Fruit fly (Drosophila melanogaster): ENCODE results near the gene Nepl17.

The Nepl17 gene

DNA sequence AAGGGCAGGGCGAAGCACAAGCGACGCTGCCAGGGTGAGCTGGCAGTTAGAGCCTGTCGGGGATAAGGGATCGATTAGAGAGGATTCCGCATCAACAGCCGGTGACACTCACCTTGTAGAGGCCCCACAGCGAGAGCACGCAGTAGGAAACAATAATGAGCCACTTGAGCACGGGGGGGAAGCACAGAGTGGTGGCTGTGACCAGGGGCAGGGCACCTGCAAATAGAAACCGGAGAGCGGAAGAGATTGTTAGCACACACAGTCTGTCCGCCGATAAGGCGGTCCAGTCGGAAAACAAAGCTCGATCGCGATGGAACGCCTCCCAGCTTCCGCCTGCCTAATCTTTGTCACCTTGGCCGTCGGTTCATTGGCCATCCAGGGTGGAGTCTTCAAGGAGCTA lies at the start of gene Nepl17:
Gene Nepl17, plus strand, starts transcription at position 301 of the 400 bp plus-strand sequence.
- TF ChIP-seq crol (GFP tag; IDR thresholded peaks at IDR 0.05) (peak; percentile 26; the same call in 1 of the 2 replicates), HLH54F (GFP tag; optimal IDR thresholded peaks at IDR 0.05) (no peak), CG18764 (GFP tag; optimal IDR thresholded peaks at IDR 0.05) (no peak), CG11696 (GFP tag; IDR thresholded peaks at IDR 0.05) (no peak), Optix (GFP tag; IDR thresholded peaks at IDR 0.05) (0 out of 3 replicates have a peak, but pooled peaks have one; percentile 5), CG17328 (GFP tag; IDR thresholded peaks at IDR 0.05) (no peak), Ssrp (tag; optimal IDR thresholded peaks at IDR 0.05) (no peak), lab (GFP tag; optimal IDR thresholded peaks at IDR 0.05) (no peak), YL-1 (GFP tag; optimal IDR thresholded peaks at IDR 0.05) (no peak), kay (GFP tag; optimal IDR thresholded peaks at IDR 0.05) (no peak), sens (GFP tag) (no peak), h (optimal IDR thresholded peaks at IDR 0.05) (no peak), Med (GFP tag) (peak; percentile 45), CG11398 (GFP tag; optimal IDR thresholded peaks at IDR 0.05) (no peak)

DNA sequence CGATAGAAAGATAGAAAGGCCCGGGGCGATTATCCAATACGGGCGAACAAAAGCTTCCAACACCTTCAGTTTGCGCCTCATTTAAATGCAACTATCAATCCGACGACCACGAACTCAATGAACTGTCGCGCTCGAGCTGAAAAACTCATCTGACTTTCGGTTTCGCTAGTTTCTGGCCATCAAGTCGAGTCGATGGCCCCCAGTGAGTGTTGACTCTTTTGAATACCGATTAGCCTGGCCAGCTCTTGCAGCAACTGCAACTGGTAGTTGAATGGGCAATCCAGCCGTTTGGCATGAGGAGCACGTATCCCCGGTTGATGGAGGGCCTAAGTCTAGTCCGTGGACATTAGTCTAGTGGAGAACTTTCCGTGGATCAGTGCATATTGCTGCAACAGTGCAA lies 45.5 kb upstream of the Nepl17 start:
- TF ChIP-seq vvl (GFP tag; IDR thresholded peaks at IDR 0.05) (peak; percentile 69; the same call in 1 of the 2 replicates), pum (GFP tag; optimal IDR thresholded peaks at IDR 0.05) (no peak), Blimp-1 (GFP tag; optimal IDR thresholded peaks at IDR 0.05) (peak; percentile 81), CG2202 (tag; optimal IDR thresholded peaks at IDR 0.05) (no peak), Pdp1 (GFP tag; optimal IDR thresholded peaks at IDR 0.05) (peak in 1 of 2 experiments; percentile 15)

DNA sequence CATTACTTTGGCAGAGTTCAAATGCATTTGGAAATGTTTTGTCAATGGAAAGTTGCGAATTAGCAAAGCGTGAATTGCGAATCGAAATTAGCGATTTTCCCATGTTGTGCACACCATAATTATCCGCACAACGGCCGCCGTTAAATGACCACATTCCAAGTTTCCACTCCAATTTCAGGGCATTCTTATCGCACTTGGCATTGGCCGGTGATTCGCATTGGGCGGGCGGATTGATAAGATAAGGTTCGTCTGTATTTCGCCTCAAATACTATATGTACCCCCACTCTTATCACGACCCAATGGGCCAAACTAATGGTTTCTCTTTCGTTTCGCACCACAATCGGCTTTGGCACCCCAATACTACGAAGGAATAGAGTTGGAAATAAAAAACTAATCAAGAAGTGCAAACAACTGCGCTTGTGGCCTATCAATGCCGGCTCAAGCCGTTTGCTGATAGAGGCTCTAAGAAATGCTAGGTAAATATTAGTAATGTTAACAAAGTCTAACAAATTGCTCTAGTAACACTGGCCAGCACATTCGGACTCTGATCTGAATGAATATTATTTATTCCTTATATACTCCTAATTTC lies 43.3 kb upstream of the Nepl17 start:
- TF ChIP-seq Bgb (GFP tag; IDR thresholded peaks at IDR 0.05; ENCODE audit: partially characterized antibody), result no peak
- no peak for TF ChIP-seq Gsc (GFP tag; IDR thresholded peaks at IDR 0.05)
- TF ChIP-seq GATAe (GFP tag; conservative IDR thresholded peaks at IDR 0.05), result peak; percentile 90
- TF ChIP-seq Meics (GFP tag; optimal IDR thresholded peaks at IDR 0.05), result no peak
- TF ChIP-seq sd (tag; optimal IDR thresholded peaks at IDR 0.05), result peak; percentile 88
- no peak for TF ChIP-seq CG11695 (GFP tag; IDR thresholded peaks at IDR 0.05)
- TF ChIP-seq chinmo (GFP tag; IDR thresholded peaks at IDR 0.05; ENCODE audit: partially characterized antibody), result 0 out of 4 replicates have a peak, but pooled peaks have one; percentile 64
- TF ChIP-seq Rx (GFP tag; IDR thresholded peaks at IDR 0.05), result no peak
- TF ChIP-seq HmgZ (tag; optimal IDR thresholded peaks at IDR 0.05), result peak; percentile 32
- no peak for TF ChIP-seq CG15696 (tag; optimal IDR thresholded peaks at IDR 0.05)
- peak; percentile 27 for TF ChIP-seq ftz-f1 (GFP tag; optimal IDR thresholded peaks at IDR 0.05)
- peak; percentile 16 for TF ChIP-seq B-H2 (GFP tag; optimal IDR thresholded peaks at IDR 0.05)
- no peak for TF ChIP-seq crp (GFP tag; optimal IDR thresholded peaks at IDR 0.05)
- TF ChIP-seq ab (GFP tag; optimal IDR thresholded peaks at IDR 0.05), result no peak
- TF ChIP-seq cg (GFP tag; optimal IDR thresholded peaks at IDR 0.05), result peak; percentile 12
- TF ChIP-seq CG1832 (GFP tag; optimal IDR thresholded peaks at IDR 0.05), result no peak
- peak; percentile 12 for TF ChIP-seq CG6813 (GFP tag; optimal IDR thresholded peaks at IDR 0.05)
- 0 out of 3 replicates have a peak, but pooled peaks have one; percentile 15 for TF ChIP-seq Doc3 (GFP tag; IDR thresholded peaks at IDR 0.05; ENCODE audit: partially characterized antibody)
- no peak for TF ChIP-seq BtbVII (GFP tag; optimal IDR thresholded peaks at IDR 0.05)
- TF ChIP-seq sug (tag; optimal IDR thresholded peaks at IDR 0.05), result peak; percentile 73
- peak; percentile 6 for TF ChIP-seq mirr (GFP tag; optimal IDR thresholded peaks at IDR 0.05)
- peak; percentile 12; the same call in 1 of the 2 replicates for TF ChIP-seq stc (GFP tag; IDR thresholded peaks at IDR 0.05)
- TF ChIP-seq CG17385 (GFP tag; optimal IDR thresholded peaks at IDR 0.05), result no peak
- peak; percentile 50; the same call in 2 of the 3 replicates for TF ChIP-seq ci (GFP tag; IDR thresholded peaks at IDR 0.05)
- TF ChIP-seq CG4707 (GFP tag; optimal IDR thresholded peaks at IDR 0.05), result no peak
- no peak for TF ChIP-seq Antp (GFP tag; optimal IDR thresholded peaks at IDR 0.05)
- peak; percentile 17 for TF ChIP-seq Nf-YC (tag; optimal IDR thresholded peaks at IDR 0.05)
- TF ChIP-seq insv (GFP tag; optimal IDR thresholded peaks at IDR 0.05), result no peak
- no peak for TF ChIP-seq croc (GFP tag; conservative IDR thresholded peaks at IDR 0.05)
